Fruit fly (Drosophila melanogaster): ENCODE measurements around the gene Ugalt.
A peak's percentile ranks its signal among the peaks of the same experiment; 100 is the strongest.

Gene Ugalt

DNA sequence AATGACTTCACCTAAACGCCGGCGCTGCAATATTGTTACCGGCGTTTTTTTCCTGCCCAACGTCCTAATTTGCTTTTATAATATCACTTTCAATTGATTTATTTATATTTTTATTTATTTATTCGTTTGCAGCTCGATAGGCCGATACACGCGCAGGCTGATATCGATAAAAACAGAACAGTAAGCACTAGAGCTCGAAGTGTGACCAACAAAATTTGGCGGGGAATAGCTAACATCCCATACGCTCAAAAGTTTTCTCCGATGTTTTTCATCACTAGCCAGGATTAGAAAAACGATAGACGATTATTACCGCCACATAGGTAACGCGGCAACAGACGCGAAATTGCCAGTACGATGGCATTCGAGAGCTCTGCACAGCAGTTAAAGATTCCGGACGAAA is 10.1 kb upstream of the Ugalt start, which contains the start of the genes CG2685 and CG2694 (continued):
- TF ChIP-seq Doc3 (GFP tag; IDR thresholded peaks at IDR 0.05; ENCODE audit: partially characterized antibody) (peak; percentile 64), CG6791 (GFP tag; IDR thresholded peaks at IDR 0.05; ENCODE audit: partially characterized antibody) (peak; percentile 80), CG31365 (tag; optimal IDR thresholded peaks at IDR 0.05) (no peak), CG1233 (GFP tag; optimal IDR thresholded peaks at IDR 0.05) (no peak), hb (GFP tag; IDR thresholded peaks at IDR 0.05; ENCODE audit: partially characterized antibody) (peak; percentile 60; the same call in 1 of the 3 replicates), CG2120 (GFP tag; optimal IDR thresholded peaks at IDR 0.05) (peak; percentile 30)

DNA sequence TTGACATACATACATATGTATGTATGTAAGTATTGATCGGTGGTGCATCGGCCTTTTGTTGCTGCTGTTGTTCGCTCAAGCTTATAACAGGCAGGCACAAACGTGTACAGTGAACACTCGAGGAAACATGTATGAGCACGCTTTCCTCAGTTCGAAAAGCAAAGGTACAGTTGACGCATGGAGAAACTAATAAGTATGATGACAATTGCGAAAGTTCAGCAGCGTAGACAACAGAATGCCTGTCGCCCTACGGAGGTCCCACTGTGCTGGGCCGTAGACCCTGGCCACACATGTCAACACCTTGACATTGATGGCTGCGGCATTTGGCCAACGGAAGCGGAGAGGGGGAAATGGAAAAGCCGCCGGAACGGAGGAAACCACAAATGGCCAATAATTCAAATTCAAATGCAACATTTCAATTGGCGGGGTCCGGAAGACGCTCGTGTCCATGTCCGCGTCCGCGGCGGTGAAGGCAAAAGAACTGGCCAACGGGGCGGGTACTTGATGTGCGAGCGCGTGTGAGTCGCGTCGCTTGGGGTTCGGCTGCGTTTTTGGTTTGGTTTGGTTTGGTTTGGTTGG is 4.6 kb upstream of the Ugalt start, which contains the start of gene CG2681:
Gene CG2681, plus strand, starts transcription at position 529 of the 579 bp plus-strand sequence.
- TF ChIP-seq CG10654 (GFP tag; optimal IDR thresholded peaks at IDR 0.05) (no peak), Ada2b (GFP tag; IDR thresholded peaks at IDR 0.05) (peak; percentile 63), Ets65A (GFP tag) (peak; percentile 94), CG10147 (GFP tag; optimal IDR thresholded peaks at IDR 0.05) (no peak), Six4 (GFP tag; optimal IDR thresholded peaks at IDR 0.05) (no peak), CG6689 (GFP tag; IDR thresholded peaks at IDR 0.05) (peak; percentile 56), HLHmδ (GFP tag; optimal IDR thresholded peaks at IDR 0.05) (no peak), CG18619 (GFP tag; optimal IDR thresholded peaks at IDR 0.05) (no peak), CG9797 (GFP tag; optimal IDR thresholded peaks at IDR 0.05) (no peak), Rfx (GFP tag; IDR thresholded peaks at IDR 0.05) (peak; percentile 72), her (GFP tag; optimal IDR thresholded peaks at IDR 0.05) (peak; percentile 15), BtbVII (GFP tag; optimal IDR thresholded peaks at IDR 0.05) (no peak), Nf-YB (GFP tag; optimal IDR thresholded peaks at IDR 0.05) (no peak), Antp (GFP tag; optimal IDR thresholded peaks at IDR 0.05) (peak; percentile 46), seq (GFP tag; IDR thresholded peaks at IDR 0.05) (0 out of 2 replicates have a peak, but pooled peaks have one; percentile 40), Optix (GFP tag; IDR thresholded peaks at IDR 0.05) (peak; percentile 56; the same call in 1 of the 3 replicates), maf-S (GFP tag; optimal IDR thresholded peaks at IDR 0.05) (no peak), CG18262 (tag; optimal IDR thresholded peaks at IDR 0.05) (no peak), CG11093 (GFP tag; IDR thresholded peaks at IDR 0.05) (peak; percentile 57; the same call in 1 of the 3 replicates), CG42726 (GFP tag; IDR thresholded peaks at IDR 0.05; ENCODE audit: partially characterized antibody) (no peak), MBD-R2 (GFP tag; IDR thresholded peaks at IDR 0.05) (peak; percentile 17; the same call in 1 of the 2 replicates), Dip2 (GFP tag; IDR thresholded peaks at IDR 0.05) (no peak), Atf6 (GFP tag; IDR thresholded peaks at IDR 0.05) (peak; percentile 32; the same call in 1 of the 2 replicates), CG2120 (GFP tag; optimal IDR thresholded peaks at IDR 0.05) (peak; percentile 59), CG15269 (tag; optimal IDR thresholded peaks at IDR 0.05) (no peak), CG4707 (GFP tag; optimal IDR thresholded peaks at IDR 0.05) (no peak), ttk (GFP tag; IDR thresholded peaks at IDR 0.05) (peak; percentile 43), nau (GFP tag; optimal IDR thresholded peaks at IDR 0.05) (no peak), slbo (GFP tag; IDR thresholded peaks at IDR 0.05) (peak; percentile 84), vvl (GFP tag; IDR thresholded peaks at IDR 0.05) (peak; percentile 52), CG15073 (GFP tag; optimal IDR thresholded peaks at IDR 0.05) (no peak), al (GFP tag; IDR thresholded peaks at IDR 0.05) (peak; percentile 50), CG34376 (GFP tag; optimal IDR thresholded peaks at IDR 0.05) (no peak), HmgD (GFP tag; optimal IDR thresholded peaks at IDR 0.05) (no peak), ftz-f1 (GFP tag; optimal IDR thresholded peaks at IDR 0.05) (peak; percentile 24), CG8478 (optimal IDR thresholded peaks at IDR 0.05) (no peak), twi (tag; optimal IDR thresholded peaks at IDR 0.05) (no peak), CG7556 (GFP tag; optimal IDR thresholded peaks at IDR 0.05) (peak; percentile 21), hkb (optimal IDR thresholded peaks at IDR 0.05) (no peak), hkb (GFP tag; IDR thresholded peaks at IDR 0.05) (peak; percentile 50), C15 (GFP tag; IDR thresholded peaks at IDR 0.05) (no peak), bbx (GFP tag; IDR thresholded peaks at IDR 0.05; ENCODE audit: partially characterized antibody) (no peak), zen (tag; optimal IDR thresholded peaks at IDR 0.05) (no peak), CG10321 (GFP tag; IDR thresholded peaks at IDR 0.05) (no peak), Neu2 (GFP tag; optimal IDR thresholded peaks at IDR 0.05; ENCODE audit: borderline replicate concordance) (no peak)

Measured in whole organism, embryonic.